Worm (Caenorhabditis elegans) whole organism, L1 larva: ENCODE measurements around the gene nhr-203.

ENCODE experiments used
- ceh-90 ChIP-seq: sonication (generic microtip); optimal IDR thresholded peaks from 2 replicates; lab custom pipeline; 2016; ENCODE audit warnings: missing genetic modification characterization, missing compliant biosample characterization
- fkh-10 ChIP-seq: sonication (generic microtip); optimal IDR thresholded peaks from 2 replicates; lab custom pipeline; 2017; ENCODE audit warnings: missing biosample characterization, missing genetic modification reagents, missing genetic modification characterization
- grh-1 ChIP-seq: fragments of 200-800 bp; sonication (Bioruptor generic); IDR thresholded peaks from 2 replicates; pipeline ENCODE4 v1.3.6; 2022; ENCODE audit warnings: missing genetic modification reagents, missing genetic modification characterization, missing compliant biosample characterization
- hlh-17 ChIP-seq: fragments of 200-800 bp; sonication (Bioruptor generic); optimal IDR thresholded peaks from 2 replicates; lab custom pipeline; 2018; ENCODE audit warnings: missing genetic modification characterization, mild to moderate bottlenecking, missing compliant biosample characterization, moderate library complexity, borderline replicate concordance
- lin-13 ChIP-seq: fragments of 150-350 bp; optimal IDR thresholded peaks from 2 replicates; lab custom pipeline; 2014; ENCODE audit warnings: missing biosample characterization, missing genetic modification reagents, missing genetic modification characterization
- nhr-11 ChIP-seq: fragments of 150-350 bp; optimal IDR thresholded peaks from 2 replicates; lab custom pipeline; 2014; ENCODE audit warnings: missing biosample characterization, missing genetic modification characterization
- nhr-90 ChIP-seq: sonication (generic microtip); optimal IDR thresholded peaks from 2 replicates; lab custom pipeline; 2016; ENCODE audit warnings: mild to moderate bottlenecking, missing genetic modification characterization, missing compliant biosample characterization; ENCODE audit not compliant: poor library complexity
- snu-23 ChIP-seq: sonication (generic microtip); optimal IDR thresholded peaks from 2 replicates; lab custom pipeline; 2016; ENCODE audit warnings: missing genetic modification characterization, missing compliant biosample characterization

DNA sequence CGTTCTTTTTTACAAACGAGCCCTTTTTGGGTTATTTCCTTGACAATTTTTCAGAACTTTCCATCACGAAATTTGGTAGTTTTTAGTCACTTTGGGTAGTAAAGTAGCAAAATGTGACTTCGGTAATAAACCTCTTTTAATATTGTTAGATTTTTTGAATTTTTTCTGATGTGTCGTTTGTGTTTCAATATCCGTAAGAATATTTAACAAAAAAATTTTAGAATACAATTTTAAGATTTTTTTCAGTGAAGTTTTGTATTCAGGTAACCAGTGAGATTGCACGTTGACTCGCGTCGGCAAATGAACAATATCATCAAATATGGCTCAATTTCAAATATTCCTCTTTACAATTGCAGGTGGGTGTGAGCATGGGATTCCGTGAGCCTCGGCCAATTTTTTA lies 13.0 kb downstream of the nhr-203 start, which contains the start of gene srt-31:
- TF ChIP-seq fkh-10 (GFP tag; lab: Kevin White, UChicago) = no peak
- no peak for TF ChIP-seq grh-1 (GFP tag; lab: Robert Waterston, UW)
- no peak for TF ChIP-seq nhr-90
- TF ChIP-seq hlh-17 (GFP tag; lab: Kevin White, UChicago) = no peak
- no peak for TF ChIP-seq snu-23 (GFP tag; lab: Kevin White, UChicago)
- no peak for TF ChIP-seq nhr-11 (tag; lab: Kevin White, UChicago)
- no peak for TF ChIP-seq lin-13 (GFP tag; lab: Kevin White, UChicago)
- TF ChIP-seq ceh-90 (tag; lab: Kevin White, UChicago) = no peak
